Worm (Caenorhabditis elegans): ENCODE data around the gene K06H7.2.

K06H7.2 gene

DNA sequence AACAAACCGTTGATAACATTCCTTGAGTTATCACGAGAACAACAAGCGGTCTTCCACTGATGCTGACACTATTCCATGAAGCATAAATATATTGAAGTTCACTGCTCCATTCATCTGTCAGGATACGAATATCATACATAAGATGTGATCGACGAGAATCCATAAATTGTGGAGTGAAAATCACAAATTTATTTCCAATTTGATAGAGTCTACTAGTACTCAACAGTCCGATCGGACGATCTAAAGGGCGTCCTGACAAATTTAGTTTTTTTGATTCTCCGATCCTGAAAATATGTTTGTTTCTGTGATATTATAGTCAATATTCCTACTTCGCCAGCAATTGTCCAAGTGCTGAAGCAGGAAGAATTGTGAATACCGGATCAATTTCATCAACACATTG lies 48.8 kb downstream of the K06H7.2 start:
- TF ChIP-seq ref-1 (GFP tag; conservative IDR thresholded peaks at IDR 0.05): no peak
- TF ChIP-seq ztf-29 (GFP tag; IDR thresholded peaks at IDR 0.05): no peak
- TF ChIP-seq klf-2 (GFP tag; conservative IDR thresholded peaks at IDR 0.05): no peak
- TF ChIP-seq T22C8.4 (GFP tag; IDR thresholded peaks at IDR 0.05): no peak
- no peak for TF ChIP-seq tab-1 (GFP tag; IDR thresholded peaks at IDR 0.05)
- TF ChIP-seq ztf-23 (GFP tag; IDR thresholded peaks at IDR 0.05): no peak
- no peak for TF ChIP-seq cog-1 (tag; optimal IDR thresholded peaks at IDR 0.05)
- no peak for TF ChIP-seq med-1 (GFP tag; optimal IDR thresholded peaks at IDR 0.05; ENCODE audit: insufficient read depth)
- no peak for TF ChIP-seq flt-1 (GFP tag; IDR thresholded peaks at IDR 0.05)

- TF ChIP-seq flt-1 (GFP tag; IDR thresholded peaks at IDR 0.05): peak; percentile 81
- TF ChIP-seq ztf-23 (GFP tag; IDR thresholded peaks at IDR 0.05): peak; percentile 72; the same call in 1 of the 2 replicates
- TF ChIP-seq med-1 (GFP tag; optimal IDR thresholded peaks at IDR 0.05; ENCODE audit: insufficient read depth): no peak
These were observed 51.2 kb downstream of the K06H7.2 start, which contains the start of the genes C14B9.8 and mrpl-18 for ce11 chrIII:8144574-8145065. C14B9.8 (minus strand) TSS chrIII:8144629. mrpl-18 (plus strand) TSS chrIII:8145015.
